Worm (Caenorhabditis elegans): ENCODE measurements around the gene clec-226.

clec-226 gene

DNA sequence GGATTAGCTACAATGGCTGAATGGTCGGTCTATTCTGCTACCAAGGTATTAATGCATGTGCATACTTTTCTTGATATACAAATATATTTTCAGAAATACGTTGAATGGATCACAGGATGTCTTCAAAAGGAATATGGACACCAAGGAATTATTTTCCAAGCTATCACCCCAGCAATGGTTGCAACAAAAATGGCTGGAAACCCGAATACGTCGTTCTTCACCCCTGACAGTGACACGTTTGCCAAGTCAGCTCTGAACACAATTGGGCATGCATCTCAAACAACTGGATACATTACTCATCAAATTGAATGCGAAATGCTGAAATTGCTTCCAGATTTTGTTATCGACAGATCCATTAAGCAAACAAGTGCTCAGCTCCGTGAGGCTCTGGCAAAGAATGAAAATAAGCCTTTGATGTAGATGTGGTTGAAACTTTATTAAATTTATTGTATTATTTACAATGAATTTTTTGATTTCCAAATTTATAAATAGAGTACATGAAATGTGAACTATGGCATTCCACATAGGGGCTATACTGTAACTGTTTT lies 39.1 kb upstream of the clec-226 start (continued):
- TF ChIP-seq attf-5 (GFP tag; optimal IDR thresholded peaks at IDR 0.05), result peak; percentile 68
- 0 out of 2 replicates have a peak, but pooled peaks have one; percentile 16 for TF ChIP-seq attf-3 (GFP tag; conservative IDR thresholded peaks at IDR 0.05)
- TF ChIP-seq B0336.3 (GFP tag; IDR thresholded peaks at IDR 0.05), result peak; percentile 96
- no peak for TF ChIP-seq aptf-2 (GFP tag; conservative IDR thresholded peaks at IDR 0.05)
- TF ChIP-seq Y79H2A.3 (GFP tag; conservative IDR thresholded peaks at IDR 0.05), result peak; percentile 64; the same call in 1 of the 2 replicates
- TF ChIP-seq let-607 (tag; optimal IDR thresholded peaks at IDR 0.05), result peak; percentile 4 to 34
- TF ChIP-seq Y53G8AR.9 (GFP tag; conservative IDR thresholded peaks at IDR 0.05), result peak; percentile 95
- 0 out of 2 replicates have a peak, but pooled peaks have one; percentile 69 for TF ChIP-seq lag-1 (GFP tag; IDR thresholded peaks at IDR 0.05)
- peak; percentile 91 for TF ChIP-seq ama-1 (optimal IDR thresholded peaks at IDR 0.05)
- no peak for TF ChIP-seq ama-1 (GFP tag; optimal IDR thresholded peaks at IDR 0.05)
- TF ChIP-seq F57C9.4 (tag; optimal IDR thresholded peaks at IDR 0.05), result peak; percentile 78
- peak; percentile 95 for TF ChIP-seq nfyb-1 (GFP tag; IDR thresholded peaks at IDR 0.05)
- TF ChIP-seq pha-4 (tag; optimal IDR thresholded peaks at IDR 0.05), result peak; percentile 55
- TF ChIP-seq F49E8.2 (tag; optimal IDR thresholded peaks at IDR 0.05; ENCODE audit: insufficient read depth), result no peak
- TF ChIP-seq F33H1.4 (GFP tag; IDR thresholded peaks at IDR 0.05), result no peak; the same call in none of the 2 replicates
- no peak for TF ChIP-seq tbx-9 (tag; optimal IDR thresholded peaks at IDR 0.05; ENCODE audit: borderline replicate concordance)
- TF ChIP-seq snpc-3.4 (tag; optimal IDR thresholded peaks at IDR 0.05), result no peak
- peak; percentile 93; the same call in 1 of the 2 replicates for TF ChIP-seq F37B4.10 (GFP tag; IDR thresholded peaks at IDR 0.05)
- no peak for TF ChIP-seq mxl-1 (tag; optimal IDR thresholded peaks at IDR 0.05)
- peak; percentile 94 for TF ChIP-seq nhr-90 (tag; optimal IDR thresholded peaks at IDR 0.05)
- TF ChIP-seq cebp-1 (GFP tag; IDR thresholded peaks at IDR 0.05), result peak; percentile 77
- TF ChIP-seq cebp-1 (tag; optimal IDR thresholded peaks at IDR 0.05), result peak; percentile 94
- peak; percentile 91 for TF ChIP-seq tlf-1 (GFP tag; optimal IDR thresholded peaks at IDR 0.05)
- TF ChIP-seq B0261.1 (tag; optimal IDR thresholded peaks at IDR 0.05), result no peak
- TF ChIP-seq Y56A3A.18 (GFP tag; IDR thresholded peaks at IDR 0.05), result peak; percentile 94
- TF ChIP-seq lin-26 (GFP tag; IDR thresholded peaks at IDR 0.05), result peak; percentile 91
- peak; percentile 65 for TF ChIP-seq F10E7.11 (tag; optimal IDR thresholded peaks at IDR 0.05)
- TF ChIP-seq lsy-27 (tag; optimal IDR thresholded peaks at IDR 0.05; ENCODE audit: borderline replicate concordance, insufficient read depth), result no peak
- peak; percentile 84 for TF ChIP-seq K11D2.4 (GFP tag; IDR thresholded peaks at IDR 0.05)
- TF ChIP-seq F23B12.7 (tag; optimal IDR thresholded peaks at IDR 0.05; ENCODE audit: insufficient read depth), result no peak
- TF ChIP-seq cebp-2 (GFP tag; IDR thresholded peaks at IDR 0.05), result 0 out of 2 replicates have a peak, but pooled peaks have one; percentile 58
- peak; percentile 54; the same call in 1 of the 2 replicates for TF ChIP-seq Y67H2A.10 (GFP tag; conservative IDR thresholded peaks at IDR 0.05)
- no peak for TF ChIP-seq ceh-58 (GFP tag; IDR thresholded peaks at IDR 0.05)
- no peak; the same call in 1 of the 2 replicates for TF ChIP-seq D2030.7 (GFP tag; IDR thresholded peaks at IDR 0.05)
- peak; percentile 88 for TF ChIP-seq somi-1 (GFP tag; optimal IDR thresholded peaks at IDR 0.05)
- no peak for TF ChIP-seq T26A5.8 (tag; optimal IDR thresholded peaks at IDR 0.05)
- peak; percentile 70 for TF ChIP-seq mcd-1 (GFP tag; IDR thresholded peaks at IDR 0.05)
- 0 out of 2 replicates have a peak, but pooled peaks have one; percentile 34 for TF ChIP-seq C17E4.6 (GFP tag; IDR thresholded peaks at IDR 0.05)
- 0 out of 2 replicates have a peak, but pooled peaks have one; percentile 6 for TF ChIP-seq ztf-25 (GFP tag; IDR thresholded peaks at IDR 0.05)
- TF ChIP-seq madf-8 (GFP tag; conservative IDR thresholded peaks at IDR 0.05), result no peak
- peak; percentile 19; the same call in 1 of the 2 replicates for TF ChIP-seq rcor-1 (GFP tag; IDR thresholded peaks at IDR 0.05)
- peak; percentile 63 for TF ChIP-seq lin-54 (GFP tag; optimal IDR thresholded peaks at IDR 0.05)
- peak; percentile 79 for TF ChIP-seq dox-1 (GFP tag; IDR thresholded peaks at IDR 0.05)
- TF ChIP-seq mes-4 (tag; optimal IDR thresholded peaks at IDR 0.05), result no peak
- peak; percentile 35 for TF ChIP-seq die-1 (tag; optimal IDR thresholded peaks at IDR 0.05)
- TF ChIP-seq sdz-38 (tag; optimal IDR thresholded peaks at IDR 0.05), result no peak
- TF ChIP-seq let-526 (GFP tag; IDR thresholded peaks at IDR 0.05), result peak; percentile 84
- TF ChIP-seq ccch-3 (GFP tag; optimal IDR thresholded peaks at IDR 0.05), result no peak

All from whole organism, young adult.